Worm (Caenorhabditis elegans): ENCODE measurements around the gene ctg-2.

- TF ChIP-seq lin-39 (tag; optimal IDR thresholded peaks at IDR 0.05) = no peak
- TF ChIP-seq ceh-82 (tag; optimal IDR thresholded peaks at IDR 0.05) = no peak
- TF ChIP-seq nhr-77 (tag; optimal IDR thresholded peaks at IDR 0.05) = no peak
- TF ChIP-seq zag-1 (tag; optimal IDR thresholded peaks at IDR 0.05) = no peak
- TF ChIP-seq aly-2 (tag; optimal IDR thresholded peaks at IDR 0.05) = no peak
- TF ChIP-seq peb-1 (tag; optimal IDR thresholded peaks at IDR 0.05) = no peak
- no peak for TF ChIP-seq nhr-6 (tag; optimal IDR thresholded peaks at IDR 0.05)
- TF ChIP-seq egl-27 (tag; optimal IDR thresholded peaks at IDR 0.05) = no peak
- TF ChIP-seq fos-1 (tag; optimal IDR thresholded peaks at IDR 0.05) = no peak
- no peak for TF ChIP-seq elt-1 (tag; optimal IDR thresholded peaks at IDR 0.05)
These were observed 48.0 kb upstream of the ctg-2 start, which contains the start of gene F22B5.10 for ce11 chrII:8466874-8467273.

All from whole organism, L2 larva.